Worm (Caenorhabditis elegans): ENCODE measurements around the gene unc-112.

ce11 chrV:14723020-14723419 is 26.6 kb upstream of the unc-112 start, which contains the start of gene R08A2.7:
- no peak for TF ChIP-seq fkh-10 (GFP tag; optimal IDR thresholded peaks at IDR 0.05)
- no peak for TF ChIP-seq nhr-85 (tag)
- no peak for TF ChIP-seq lin-39 (tag; optimal IDR thresholded peaks at IDR 0.05)
- no peak for TF ChIP-seq nhr-20 (tag; optimal IDR thresholded peaks at IDR 0.05)
- no peak for TF ChIP-seq skn-1 (tag; optimal IDR thresholded peaks at IDR 0.05)
- TF ChIP-seq nhr-76 (tag; optimal IDR thresholded peaks at IDR 0.05) = no peak
- TF ChIP-seq ama-1 (optimal IDR thresholded peaks at IDR 0.05) = no peak
- no peak for TF ChIP-seq tbx-2 (tag; optimal IDR thresholded peaks at IDR 0.05)

Measured in whole organism, L1 larva.